Fruit fly (Drosophila melanogaster) whole organism, embryonic: ENCODE results near the gene Cpr92A.
A peak's percentile ranks its signal among the peaks of the same experiment; 100 is the strongest.

ENCODE experiments used
- ATbp ChIP-seq: fragments of 200-800 bp; sonication (Bioruptor generic); optimal IDR thresholded peaks from 2 replicates; lab custom pipeline; 2017; ENCODE audit warnings: missing biosample characterization, mild to moderate bottlenecking, missing genetic modification characterization, missing genetic modification reagents
- Adf1 ChIP-seq: fragments of 200-800 bp; sonication (Bioruptor generic); IDR thresholded peaks from 2 replicates; pipeline ENCODE4 v1.3.6; 2022; ENCODE audit warnings: missing biosample characterization, missing genetic modification characterization
- Antp ChIP-seq: fragments of 200-800 bp; sonication (Bioruptor generic); optimal IDR thresholded peaks from 3 replicates; lab custom pipeline; 2016; ENCODE audit warnings: missing biosample characterization, missing genetic modification characterization
- BtbVII ChIP-seq: fragments of 200-800 bp; sonication (Bioruptor generic); optimal IDR thresholded peaks from 3 replicates; lab custom pipeline; 2017; ENCODE audit warnings: missing biosample characterization, mild to moderate bottlenecking, missing genetic modification characterization
- CG10543 ChIP-seq: fragments of 200-800 bp; sonication (Bioruptor generic); optimal IDR thresholded peaks from 3 replicates; lab custom pipeline; 2017; ENCODE audit warnings: missing biosample characterization, mild to moderate bottlenecking, missing genetic modification characterization, moderate library complexity
- CG10565 ChIP-seq: fragments of 200-800 bp; sonication (Bioruptor generic); optimal IDR thresholded peaks from 3 replicates; lab custom pipeline; 2016; ENCODE audit warnings: missing biosample characterization, mild to moderate bottlenecking, missing genetic modification characterization
- CG11456 ChIP-seq: fragments of 200-800 bp; sonication (Bioruptor generic); IDR thresholded peaks from 3 replicates; pipeline ENCODE4 v1.3.6; 2022; ENCODE audit warnings: missing biosample characterization, missing genetic modification characterization
- CG12744 ChIP-seq: fragments of 200-800 bp; sonication (Bioruptor generic); optimal IDR thresholded peaks from 2 replicates; lab custom pipeline; 2016; ENCODE audit warnings: missing biosample characterization, missing genetic modification characterization
- CG13287 ChIP-seq: fragments of 200-800 bp; sonication (Bioruptor generic); IDR thresholded peaks from 2 replicates; pipeline ENCODE4 v1.3.6; 2022; ENCODE audit warnings: missing biosample characterization, missing genetic modification characterization; ENCODE audit not compliant: partially characterized antibody
- CG14860 ChIP-seq: fragments of 200-800 bp; sonication (Bioruptor generic); IDR thresholded peaks from 3 replicates; pipeline ENCODE4 v1.3.6; 2022; ENCODE audit warnings: missing biosample characterization, missing genetic modification characterization; ENCODE audit not compliant: partially characterized antibody
- CG16779 ChIP-seq: fragments of 200-800 bp; sonication (Bioruptor generic); IDR thresholded peaks from 2 replicates; pipeline ENCODE4 v1.3.6; 2022; ENCODE audit warnings: missing biosample characterization, missing genetic modification characterization
- CG16815 ChIP-seq: fragments of 200-800 bp; sonication (Bioruptor generic); optimal IDR thresholded peaks from 3 replicates; lab custom pipeline; 2017; ENCODE audit warnings: missing biosample characterization, mild to moderate bottlenecking, missing genetic modification characterization
- CG17328 ChIP-seq: fragments of 200-800 bp; sonication (Bioruptor generic); IDR thresholded peaks from 2 replicates; pipeline ENCODE4 v1.3.6; 2022; ENCODE audit warnings: missing biosample characterization, missing genetic modification characterization
- CG18599 ChIP-seq: fragments of 200-800 bp; sonication (Bioruptor generic); optimal IDR thresholded peaks from 3 replicates; lab custom pipeline; 2017; ENCODE audit warnings: missing biosample characterization, missing genetic modification characterization, mild to moderate bottlenecking, moderate library complexity, missing genetic modification reagents
- CG34422 ChIP-seq: fragments of 200-800 bp; sonication (Bioruptor generic); IDR thresholded peaks from 3 replicates; pipeline ENCODE4 v1.3.6; 2022; ENCODE audit warnings: missing biosample characterization, missing genetic modification characterization
- CG3726 ChIP-seq: fragments of 200-800 bp; sonication (Bioruptor generic); IDR thresholded peaks from 3 replicates; pipeline ENCODE4, ENCODE4 v1.3.6; 2022; ENCODE audit warnings: missing biosample characterization, missing genetic modification characterization
- CG6683 ChIP-seq: fragments of 200-800 bp; sonication (Bioruptor generic); optimal IDR thresholded peaks from 2 replicates; lab custom pipeline; 2017; ENCODE audit warnings: missing biosample characterization, mild to moderate bottlenecking, missing genetic modification characterization, missing genetic modification reagents
- CG6791 ChIP-seq: fragments of 200-800 bp; sonication (Bioruptor generic); IDR thresholded peaks from 3 replicates; pipeline ENCODE4 v1.3.6; 2022; ENCODE audit warnings: missing biosample characterization, missing genetic modification characterization; ENCODE audit not compliant: partially characterized antibody
- CG7839 ChIP-seq: fragments of 200-800 bp; sonication (Bioruptor generic); optimal IDR thresholded peaks from 3 replicates; lab custom pipeline; 2018; ENCODE audit warnings: missing biosample characterization, mild to moderate bottlenecking, missing genetic modification characterization, moderate library complexity
- CG9215 ChIP-seq: fragments of 200-800 bp; sonication (Bioruptor generic); IDR thresholded peaks from 2 replicates; pipeline ENCODE4 v1.3.6; 2022; ENCODE audit warnings: missing biosample characterization, missing genetic modification characterization
- CG9437 ChIP-seq: fragments of 200-800 bp; sonication (Bioruptor generic); optimal IDR thresholded peaks from 2 replicates; lab custom pipeline; 2018; ENCODE audit warnings: missing biosample characterization, mild to moderate bottlenecking, missing genetic modification characterization
- Dfd ChIP-seq, 2 experiments: fragments of >200 bp; optimal IDR thresholded peaks; 2 replicates each; lab custom pipeline; 2017; ENCODE audit warnings: missing biosample characterization in 2 of 2, missing genetic modification characterization in 2 of 2
- Dll ChIP-seq: fragments of 200-800 bp; sonication (Bioruptor generic); IDR thresholded peaks from 4 replicates; pipeline ENCODE4 v1.3.6; 2022; ENCODE audit warnings: missing biosample characterization, missing genetic modification characterization; ENCODE audit not compliant: partially characterized antibody
- Drgx ChIP-seq: fragments of 200-800 bp; sonication (Bioruptor generic); IDR thresholded peaks from 2 replicates; pipeline ENCODE4 v1.3.6; 2022; ENCODE audit warnings: missing biosample characterization, missing genetic modification characterization
- Fer1 ChIP-seq: fragments of 200-800 bp; sonication (Bioruptor generic); optimal IDR thresholded peaks from 2 replicates; lab custom pipeline; 2017; ENCODE audit warnings: missing biosample characterization, mild to moderate bottlenecking, missing genetic modification characterization
- Gsc ChIP-seq: fragments of 200-800 bp; sonication (Bioruptor generic); IDR thresholded peaks from 2 replicates; pipeline ENCODE4 v1.3.6; 2022; ENCODE audit warnings: missing biosample characterization, missing genetic modification characterization
- Hmr ChIP-seq: fragments of 200-800 bp; sonication (Bioruptor generic); optimal IDR thresholded peaks from 3 replicates; lab custom pipeline; 2017; ENCODE audit warnings: mild to moderate bottlenecking, missing biosample characterization, missing genetic modification reagents, missing genetic modification characterization
- Hsf ChIP-seq: fragments of 200-800 bp; sonication (Bioruptor generic); optimal IDR thresholded peaks from 3 replicates; lab custom pipeline; 2016; ENCODE audit warnings: missing biosample characterization, missing genetic modification characterization
- MESR4 ChIP-seq: fragments of 200-800 bp; sonication (Bioruptor generic); optimal IDR thresholded peaks from 2 replicates; lab custom pipeline; 2018; ENCODE audit warnings: missing biosample characterization, mild to moderate bottlenecking, missing genetic modification characterization, moderate library complexity
- NfI ChIP-seq: fragments of 200-800 bp; sonication (Bioruptor generic); optimal IDR thresholded peaks from 3 replicates; lab custom pipeline; 2018; ENCODE audit warnings: missing biosample characterization, mild to moderate bottlenecking, missing genetic modification characterization, moderate library complexity
- Pdp1 ChIP-seq, 2 experiments: fragments of 200-800 bp; sonication (Bioruptor generic); optimal IDR thresholded peaks; 3 replicates each; lab custom pipeline; 2016; ENCODE audit warnings: missing biosample characterization in 2 of 2, missing genetic modification characterization in 2 of 2, mild to moderate bottlenecking in 1 of 2, moderate library complexity in 1 of 2
- Ptx1 ChIP-seq: fragments of 200-800 bp; sonication (Bioruptor generic); IDR thresholded peaks from 2 replicates; pipeline ENCODE4 v1.3.6; 2022; ENCODE audit warnings: missing biosample characterization, missing genetic modification characterization
- Rx ChIP-seq: fragments of 200-800 bp; sonication (Bioruptor generic); IDR thresholded peaks from 2 replicates; pipeline ENCODE4 v1.3.6; 2022; ENCODE audit warnings: missing biosample characterization, missing genetic modification characterization
- Spps ChIP-seq: fragments of 200-800 bp; sonication (Bioruptor generic); optimal IDR thresholded peaks from 2 replicates; lab custom pipeline; 2018; ENCODE audit warnings: missing biosample characterization, mild to moderate bottlenecking, missing genetic modification characterization
- Vsx1 ChIP-seq: fragments of 200-800 bp; sonication (Bioruptor generic); optimal IDR thresholded peaks from 2 replicates; lab custom pipeline; 2017; ENCODE audit warnings: missing biosample characterization, mild to moderate bottlenecking, missing genetic modification characterization, missing genetic modification reagents
- ase ChIP-seq: fragments of 200-800 bp; sonication (Bioruptor generic); IDR thresholded peaks from 3 replicates; pipeline ENCODE4 v1.3.6; 2022; ENCODE audit warnings: missing biosample characterization, missing genetic modification characterization
- dimm ChIP-seq: fragments of 200-800 bp; sonication (Bioruptor generic); IDR thresholded peaks from 2 replicates; pipeline ENCODE4 v1.3.6; 2022; ENCODE audit warnings: missing biosample characterization, missing genetic modification characterization
- esg ChIP-seq: fragments of 200-800 bp; sonication (Bioruptor generic); conservative IDR thresholded peaks from 2 replicates; pipeline ENCODE4 v1.3.6; 2022; ENCODE audit warnings: missing biosample characterization, missing genetic modification characterization
- gcm2 ChIP-seq: fragments of 200-800 bp; sonication (Bioruptor generic); optimal IDR thresholded peaks from 2 replicates; lab custom pipeline; 2016; ENCODE audit warnings: missing biosample characterization, missing genetic modification characterization
- grau ChIP-seq: fragments of 200-800 bp; optimal IDR thresholded peaks from 3 replicates; lab custom pipeline; 2019; ENCODE audit warnings: missing biosample characterization, mild to moderate bottlenecking, missing genetic modification characterization, moderate library complexity
- h ChIP-seq: fragments of >200 bp; optimal IDR thresholded peaks from 2 replicates; lab custom pipeline; 2017
- jumu ChIP-seq: fragments of 200-800 bp; sonication (Bioruptor generic); optimal IDR thresholded peaks from 3 replicates; lab custom pipeline; 2016; ENCODE audit warnings: missing biosample characterization, missing genetic modification characterization
- kah ChIP-seq: fragments of 200-800 bp; sonication (Bioruptor generic); optimal IDR thresholded peaks from 2 replicates; lab custom pipeline; 2018; ENCODE audit warnings: missing biosample characterization, mild to moderate bottlenecking, missing genetic modification characterization
- nau ChIP-seq: fragments of 200-800 bp; sonication (Bioruptor generic); optimal IDR thresholded peaks from 3 replicates; lab custom pipeline; 2017; ENCODE audit warnings: missing biosample characterization, mild to moderate bottlenecking, missing genetic modification characterization, missing genetic modification reagents
- nmo ChIP-seq: fragments of 200-800 bp; sonication (Bioruptor generic); optimal IDR thresholded peaks from 2 replicates; lab custom pipeline; 2018; ENCODE audit warnings: missing biosample characterization, mild to moderate bottlenecking, missing genetic modification characterization, moderate library complexity
- p53 ChIP-seq: fragments of 200-800 bp; sonication (Bioruptor generic); optimal IDR thresholded peaks from 2 replicates; lab custom pipeline; 2016; ENCODE audit warnings: missing biosample characterization, missing genetic modification characterization
- trem ChIP-seq: fragments of 200-800 bp; optimal IDR thresholded peaks from 3 replicates; lab custom pipeline; 2019; ENCODE audit warnings: missing biosample characterization, mild to moderate bottlenecking, missing genetic modification characterization, moderate library complexity
- trh ChIP-seq: fragments of 200-800 bp; sonication (Bioruptor generic); optimal IDR thresholded peaks from 2 replicates; lab custom pipeline; 2016; ENCODE audit warnings: missing biosample characterization, missing genetic modification characterization
- ttk ChIP-seq: fragments of 200-800 bp; sonication (Bioruptor generic); IDR thresholded peaks from 2 replicates; pipeline ENCODE4 v2.1.2; 2022; ENCODE audit warnings: missing biosample characterization, missing genetic modification characterization
- twi ChIP-seq: fragments of 200-800 bp; optimal IDR thresholded peaks from 2 replicates; lab custom pipeline; 2019; ENCODE audit warnings: missing biosample characterization, mild to moderate bottlenecking, missing genetic modification characterization, moderate library complexity
- zf30C ChIP-seq: fragments of 200-800 bp; sonication (Bioruptor generic); optimal IDR thresholded peaks from 3 replicates; lab custom pipeline; 2018; ENCODE audit warnings: missing biosample characterization, mild to moderate bottlenecking, missing genetic modification characterization

Gene Cpr92A

DNA sequence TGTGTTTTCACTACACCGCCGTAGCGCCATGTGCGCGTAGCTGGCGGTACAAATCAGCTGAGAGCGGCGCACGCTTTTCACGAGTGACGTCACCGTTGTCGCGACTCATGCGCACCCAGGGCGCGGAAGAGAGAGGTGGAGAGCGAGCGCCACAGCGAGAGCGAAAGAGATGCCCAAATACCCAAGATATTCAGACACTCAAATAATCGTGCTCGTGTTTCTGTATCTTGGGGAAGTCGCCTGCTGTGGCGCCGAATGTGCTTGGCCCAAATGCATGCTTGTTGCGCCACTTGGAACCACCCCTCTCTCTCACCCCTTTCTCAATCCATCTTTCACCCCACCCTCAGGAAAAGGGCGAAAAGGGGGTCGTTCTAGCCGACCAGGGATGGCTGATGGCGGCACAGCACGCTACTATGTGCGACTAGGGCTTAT is 33.9 kb upstream of the Cpr92A start, which contains the start of gene CG6231 (continued):
- TF ChIP-seq kah (GFP tag; lab: Kevin White, UChicago): no peak
- no peak for TF ChIP-seq MESR4
- TF ChIP-seq CG17328: no peak
- TF ChIP-seq CG3726 (GFP tag; lab: Robert Waterston, UW): no peak
- no peak for TF ChIP-seq nmo
- TF ChIP-seq ttk (GFP tag; lab: Robert Waterston, UW): peak; percentile 80
- TF ChIP-seq dimm (GFP tag; lab: Robert Waterston, UW): no peak
- TF ChIP-seq BtbVII (GFP tag; lab: Kevin White, UChicago): peak; percentile 94
- no peak for TF ChIP-seq CG12744 (GFP tag; lab: Kevin White, UChicago)
- peak; percentile 25 for TF ChIP-seq CG18599 (GFP tag; lab: Kevin White, UChicago)
- TF ChIP-seq zf30C: peak; percentile 18
- no peak for TF ChIP-seq Spps (tag; lab: Kevin White, UChicago)
- TF ChIP-seq h (lab: Kevin White, UChicago): no peak
- TF ChIP-seq Hmr (GFP tag; lab: Kevin White, UChicago): no peak
- TF ChIP-seq CG10565: no peak
- TF ChIP-seq jumu (GFP tag; lab: Kevin White, UChicago): no peak
- no peak for TF ChIP-seq Ptx1 (GFP tag; lab: Robert Waterston, UW)
- no peak for TF ChIP-seq Vsx1 (GFP tag; lab: Kevin White, UChicago)
- peak; percentile 33 for TF ChIP-seq CG10543 (GFP tag; lab: Kevin White, UChicago)
- TF ChIP-seq CG9437: no peak
- no peak for TF ChIP-seq CG11456 (GFP tag; lab: Robert Waterston, UW)
- no peak for TF ChIP-seq CG7839 (tag; lab: Kevin White, UChicago)
- TF ChIP-seq Drgx: 0 out of 2 replicates have a peak, but pooled peaks have one; percentile 45
- TF ChIP-seq Pdp1 (GFP tag; optimal IDR thresholded peaks at IDR 0.05; lab: Kevin White, UChicago): peak in 1 of 2 experiments; percentile 43
- no peak for TF ChIP-seq CG16779 (GFP tag; lab: Robert Waterston, UW)
- TF ChIP-seq Hsf (GFP tag; lab: Kevin White, UChicago): no peak
- TF ChIP-seq gcm2: no peak
- peak; percentile 41; the same call in 1 of the 4 replicates for TF ChIP-seq Dll
- TF ChIP-seq CG14860 (GFP tag; lab: Robert Waterston, UW): no peak
- peak; percentile 62 for TF ChIP-seq CG13287 (GFP tag; lab: Robert Waterston, UW)
- peak; percentile 8 for TF ChIP-seq Antp (GFP tag; lab: Kevin White, UChicago)
- TF ChIP-seq ase (GFP tag; lab: Robert Waterston, UW): no peak
- no peak for TF ChIP-seq Rx (GFP tag; lab: Robert Waterston, UW)
- TF ChIP-seq ATbp: peak; percentile 30
- no peak for TF ChIP-seq Gsc (GFP tag; lab: Robert Waterston, UW)
- no peak for TF ChIP-seq grau
- TF ChIP-seq esg: no peak
- TF ChIP-seq nau: no peak
- TF ChIP-seq CG9215 (GFP tag; lab: Robert Waterston, UW): no peak
- TF ChIP-seq trem (tag; lab: Kevin White, UChicago): no peak
- no peak for TF ChIP-seq twi (tag; lab: Kevin White, UChicago)
- TF ChIP-seq Fer1 (GFP tag; lab: Kevin White, UChicago): peak; percentile 30
- TF ChIP-seq p53 (GFP tag; lab: Kevin White, UChicago): no peak
- no peak for TF ChIP-seq trh (GFP tag; lab: Kevin White, UChicago)
- TF ChIP-seq NfI (GFP tag; lab: Kevin White, UChicago): no peak
- peak; percentile 45; the same call in 1 of the 2 replicates for TF ChIP-seq Adf1 (GFP tag; lab: Robert Waterston, UW)
- no peak for TF ChIP-seq CG16815 (GFP tag; lab: Kevin White, UChicago)
- no peak for TF ChIP-seq Dfd (GFP tag; optimal IDR thresholded peaks at IDR 0.05; lab: Kevin White, UChicago)
- TF ChIP-seq CG6683 (GFP tag; lab: Kevin White, UChicago): no peak
- TF ChIP-seq CG6791 (GFP tag; lab: Robert Waterston, UW): 0 out of 3 replicates have a peak, but pooled peaks have one; percentile 32
- peak; percentile 63; the same call in 1 of the 3 replicates for TF ChIP-seq CG34422 (GFP tag; lab: Robert Waterston, UW)
